Worm (Caenorhabditis elegans) whole organism, young adult: Measurements from ENCODE around the gene npp-5.

Experiments
- F10E7.11 ChIP-seq: sonication (generic microtip); optimal IDR thresholded peaks from 2 replicates; lab custom pipeline; 2017; ENCODE audit warnings: mild to moderate bottlenecking, missing genetic modification characterization, moderate library complexity, missing compliant biosample characterization
- K11D2.4 ChIP-seq: fragments of 200-800 bp; sonication (Bioruptor generic); IDR thresholded peaks from 2 replicates; pipeline ENCODE4 v1.3.6; 2022; ENCODE audit warnings: missing genetic modification reagents, missing genetic modification characterization, missing compliant biosample characterization
- T26A5.8 ChIP-seq: sonication (generic microtip); optimal IDR thresholded peaks from 2 replicates; lab custom pipeline; 2016; ENCODE audit warnings: missing genetic modification characterization, missing compliant biosample characterization
- Y53F4B.3 ChIP-seq: fragments of 200-800 bp; sonication (Bioruptor generic); IDR thresholded peaks from 2 replicates; pipeline ENCODE4 v1.3.6; 2022; ENCODE audit warnings: missing genetic modification reagents, missing genetic modification characterization, missing compliant biosample characterization
- ama-1 ChIP-seq, 3 experiments: fragments of 150-350 bp in 1 of 3; sonication (generic microtip) in 2 of 3; optimal IDR thresholded peaks; 2 replicates each; lab custom pipeline; 2014 to 2018; ENCODE audit warnings: missing biosample characterization in 2 of 3, missing genetic modification characterization in 2 of 3, missing genetic modification reagents in 2 of 3
- egrh-3 ChIP-seq: fragments of 200-800 bp; sonication (Bioruptor generic); IDR thresholded peaks from 2 replicates; pipeline ENCODE4 v1.3.6; 2022; ENCODE audit warnings: missing genetic modification reagents, missing genetic modification characterization, missing compliant biosample characterization
- lin-26 ChIP-seq: fragments of 200-800 bp; sonication (Bioruptor generic); IDR thresholded peaks from 2 replicates; pipeline ENCODE4 v1.3.6; 2022; ENCODE audit warnings: missing genetic modification reagents, missing genetic modification characterization, missing compliant biosample characterization
- mes-4 ChIP-seq: sonication (generic microtip); optimal IDR thresholded peaks from 2 replicates; lab custom pipeline; 2016; ENCODE audit warnings: missing genotype, missing genetic modification characterization, missing compliant biosample characterization
- unc-130 ChIP-seq: sonication (generic microtip); optimal IDR thresholded peaks from 2 replicates; lab custom pipeline; 2016; ENCODE audit warnings: missing genetic modification reagents, missing genetic modification characterization, missing compliant biosample characterization
- unc-62 ChIP-seq: fragments of 150-350 bp; optimal IDR thresholded peaks from 2 replicates; lab custom pipeline; 2014; ENCODE audit warnings: missing biosample characterization, missing genetic modification reagents, missing genetic modification characterization
- xnd-1 ChIP-seq: sonication (generic microtip); optimal IDR thresholded peaks from 2 replicates; lab custom pipeline; 2016; ENCODE audit warnings: missing genotype, missing genetic modification reagents, missing genetic modification characterization, missing compliant biosample characterization

DNA sequence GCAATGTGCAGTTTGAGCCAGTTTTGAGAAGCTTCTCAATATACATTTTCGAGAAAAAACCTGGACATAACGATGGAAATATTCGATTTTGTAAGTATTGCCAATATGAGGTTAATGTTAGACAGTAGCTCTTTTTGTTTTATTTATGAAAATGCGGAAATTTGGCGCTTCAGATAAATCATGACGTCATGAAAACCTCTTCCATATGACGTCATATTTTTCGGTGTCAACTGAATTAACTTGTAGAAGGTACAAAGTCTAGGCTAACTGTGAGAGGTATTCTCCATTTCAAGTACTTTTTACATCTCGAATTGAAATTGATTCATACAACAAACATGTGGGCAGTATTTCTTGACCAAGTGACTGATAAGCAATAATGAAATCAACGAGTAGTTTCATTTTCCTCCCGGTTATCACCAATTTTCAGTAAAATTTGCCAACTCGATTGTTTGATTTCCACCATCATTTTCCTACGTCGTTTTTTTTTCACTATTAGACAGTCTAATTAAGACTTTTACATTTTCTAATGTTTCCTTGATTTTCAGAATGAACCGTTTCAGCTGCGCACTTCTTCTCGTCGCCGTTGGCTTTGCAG lies 28.3 kb downstream of the npp-5 start, which contains the start of gene F54D5.3:
- TF ChIP-seq egrh-3 (GFP tag; lab: Robert Waterston, UW), result no peak
- TF ChIP-seq T26A5.8 (tag; lab: Kevin White, UChicago), result no peak
- TF ChIP-seq mes-4, result no peak
- TF ChIP-seq unc-62, result no peak
- TF ChIP-seq xnd-1, result no peak
- TF ChIP-seq Y53F4B.3 (GFP tag; lab: Robert Waterston, UW), result no peak
- no peak for TF ChIP-seq F10E7.11 (tag; lab: Kevin White, UChicago)
- TF ChIP-seq ama-1 (optimal IDR thresholded peaks at IDR 0.05; lab: Kevin White, UChicago), result no peak
- no peak for TF ChIP-seq ama-1 (GFP tag; optimal IDR thresholded peaks at IDR 0.05; lab: Kevin White, UChicago)
- TF ChIP-seq lin-26 (GFP tag; lab: Robert Waterston, UW), result no peak
- TF ChIP-seq unc-130 (GFP tag; lab: Kevin White, UChicago), result no peak
- no peak for TF ChIP-seq K11D2.4 (GFP tag; lab: Robert Waterston, UW)
